Worm (Caenorhabditis elegans) whole organism, L4 larva: ENCODE data around the gene C48B4.6.
A peak's percentile ranks its signal among the peaks of the same experiment; 100 is the strongest.

Source experiments
- D1046.2 ChIP-seq: fragments of 200-800 bp; sonication (Bioruptor generic); IDR thresholded peaks from 2 replicates; pipeline ENCODE4 v1.3.6; 2022; ENCODE audit warnings: missing genetic modification characterization, missing compliant biosample characterization
- F26F4.8 ChIP-seq: fragments of 200-800 bp; sonication (Bioruptor generic); conservative IDR thresholded peaks from 2 replicates; pipeline ENCODE4 v1.3.6; 2022; ENCODE audit warnings: missing genetic modification characterization, missing compliant biosample characterization
- F44E2.7 ChIP-seq: fragments of 200-800 bp; sonication (Bioruptor generic); IDR thresholded peaks from 2 replicates; pipeline ENCODE4 v2.1.2; 2022; ENCODE audit warnings: missing genetic modification characterization, missing compliant biosample characterization
- Y5F2A.4 ChIP-seq: fragments of 200-800 bp; sonication (Bioruptor generic); optimal IDR thresholded peaks from 2 replicates; lab custom pipeline; 2018; ENCODE audit warnings: mild to moderate bottlenecking, missing genetic modification characterization, missing compliant biosample characterization
- ZK546.5 ChIP-seq, 2 experiments: sonication (generic microtip); optimal IDR thresholded peaks; 2 replicates each; lab custom pipeline; 2017; ENCODE audit warnings: missing biosample characterization in 2 of 2, missing genetic modification characterization in 2 of 2
- aha-1 ChIP-seq: fragments of 150-350 bp; peaks from one replicate; lab custom pipeline; 2014; ENCODE audit warnings: missing biosample characterization, missing genetic modification characterization
- aly-2 ChIP-seq: sonication (generic microtip); optimal IDR thresholded peaks from 2 replicates; lab custom pipeline; 2018; ENCODE audit warnings: missing biosample characterization, missing genetic modification characterization
- ama-1 ChIP-seq: fragments of 150-350 bp; optimal IDR thresholded peaks from 2 replicates; lab custom pipeline; 2014; ENCODE audit warnings: inconsistent platforms, mixed read lengths
- arid-1 ChIP-seq: fragments of 200-800 bp; sonication (Bioruptor generic); conservative IDR thresholded peaks from 2 replicates; pipeline ENCODE4 v1.3.6; 2022; ENCODE audit warnings: missing genetic modification reagents, missing genetic modification characterization, missing compliant biosample characterization
- attf-4 ChIP-seq: sonication (generic microtip); optimal IDR thresholded peaks from 3 replicates; lab custom pipeline; 2017; ENCODE audit warnings: missing biosample characterization, missing genetic modification characterization
- ceh-20 ChIP-seq: fragments of 200-800 bp; sonication (Bioruptor generic); IDR thresholded peaks from 2 replicates; pipeline ENCODE4 v1.3.6; 2022; ENCODE audit warnings: missing genetic modification reagents, missing genetic modification characterization, missing compliant biosample characterization
- ceh-62 ChIP-seq: sonication (generic microtip); optimal IDR thresholded peaks from 2 replicates; lab custom pipeline; 2017; ENCODE audit warnings: missing biosample characterization, missing genetic modification characterization
- daf-16 ChIP-seq, 3 experiments: sonication (generic microtip); optimal IDR thresholded peaks; 2 replicates each; lab custom pipeline; 2016 to 2017; ENCODE audit warnings: missing genetic modification characterization in 3 of 3, missing genetic modification reagents in 3 of 3, mild to moderate bottlenecking in 2 of 3, missing compliant biosample characterization in 2 of 3, missing biosample characterization in 1 of 3, moderate library complexity in 1 of 3
- dmd-6 ChIP-seq: fragments of 200-800 bp; sonication (Bioruptor generic); IDR thresholded peaks from 2 replicates; pipeline ENCODE4 v1.3.6; 2022; ENCODE audit warnings: missing genetic modification reagents, missing genetic modification characterization, missing compliant biosample characterization
- dpl-1 ChIP-seq: fragments of 150-350 bp; optimal IDR thresholded peaks from 2 replicates; lab custom pipeline; 2014; ENCODE audit warnings: missing biosample characterization, missing genetic modification reagents, missing genetic modification characterization
- duxl-1 ChIP-seq: sonication (generic microtip); optimal IDR thresholded peaks from 2 replicates; lab custom pipeline; 2016; ENCODE audit warnings: mild to moderate bottlenecking, missing genetic modification characterization, moderate library complexity, missing compliant biosample characterization; ENCODE audit not compliant: poor library complexity
- dve-1 ChIP-seq: sonication (generic microtip); optimal IDR thresholded peaks from 2 replicates; lab custom pipeline; 2017; ENCODE audit warnings: antibody characterized with exemption, mild to moderate bottlenecking, missing genetic modification characterization, missing compliant biosample characterization; ENCODE audit not compliant: insufficient read depth
- egl-43 ChIP-seq: fragments of 200-800 bp; sonication (Bioruptor generic); IDR thresholded peaks from 2 replicates; pipeline ENCODE4 v1.3.6; 2022; ENCODE audit warnings: missing genetic modification reagents, missing genetic modification characterization, missing compliant biosample characterization
- fos-1 ChIP-seq: fragments of 150-350 bp; optimal IDR thresholded peaks from 2 replicates; lab custom pipeline; 2014; ENCODE audit warnings: missing biosample characterization, missing genetic modification characterization
- hlh-11 ChIP-seq: fragments of 200-800 bp; sonication (Bioruptor generic); optimal IDR thresholded peaks from 2 replicates; lab custom pipeline; 2018; ENCODE audit warnings: mild to moderate bottlenecking, missing genetic modification characterization, missing compliant biosample characterization
- hlh-30 ChIP-seq: sonication (generic microtip); optimal IDR thresholded peaks from 2 replicates; lab custom pipeline; 2017; ENCODE audit warnings: antibody characterized with exemption, mild to moderate bottlenecking, missing genetic modification characterization, missing compliant biosample characterization; ENCODE audit not compliant: insufficient read depth
- jun-1 ChIP-seq: fragments of 150-350 bp; optimal IDR thresholded peaks from 2 replicates; lab custom pipeline; 2014; ENCODE audit warnings: missing biosample characterization, missing genetic modification reagents, missing genetic modification characterization
- lim-7 ChIP-seq: fragments of 200-800 bp; sonication (Bioruptor generic); IDR thresholded peaks from 2 replicates; pipeline ENCODE4 v1.3.6; 2022; ENCODE audit warnings: missing genetic modification characterization, missing compliant biosample characterization
- lin-15B ChIP-seq: fragments of 150-350 bp; sonication (generic microtip); optimal IDR thresholded peaks from 3 replicates; lab custom pipeline; 2014; ENCODE audit warnings: missing biosample characterization, missing genetic modification characterization
- lin-38 ChIP-seq: fragments of 200-800 bp; sonication (Bioruptor generic); IDR thresholded peaks from 2 replicates; pipeline ENCODE4 v1.3.6; 2022; ENCODE audit warnings: missing genetic modification reagents, missing genetic modification characterization, missing compliant biosample characterization
- lin-39 ChIP-seq: fragments of 150-350 bp; optimal IDR thresholded peaks from 2 replicates; lab custom pipeline; 2014; ENCODE audit warnings: missing biosample characterization, missing genetic modification reagents, missing genetic modification characterization
- lsy-2 ChIP-seq, 2 experiments: fragments of 150-350 bp in 1 of 2; sonication (generic microtip) in 1 of 2; optimal IDR thresholded peaks; 2 replicates each; lab custom pipeline; 2014 to 2017; ENCODE audit warnings: missing biosample characterization in 2 of 2, missing genetic modification characterization in 2 of 2
- madf-5 ChIP-seq, 2 experiments: fragments of 200-800 bp; sonication (Bioruptor generic); IDR thresholded peaks; 2 replicates each; pipeline ENCODE4 v1.3.6; 2022; ENCODE audit warnings: missing compliant biosample characterization in 2 of 2, missing genetic modification characterization in 2 of 2
- mdl-1 ChIP-seq, 2 experiments: fragments of 150-350 bp in 1 of 2; sonication (generic microtip) in 1 of 2; optimal IDR thresholded peaks; 2 replicates each; lab custom pipeline; 2014 to 2017; ENCODE audit warnings: missing biosample characterization in 2 of 2, missing genetic modification characterization in 2 of 2
- mes-2 ChIP-seq: sonication (generic microtip); optimal IDR thresholded peaks from 2 replicates; lab custom pipeline; 2016; ENCODE audit warnings: missing genotype, mild to moderate bottlenecking, missing genetic modification characterization, missing compliant biosample characterization; ENCODE audit not compliant: poor library complexity, severe bottlenecking
- mxl-2 ChIP-seq: fragments of 200-800 bp; sonication (Bioruptor generic); conservative IDR thresholded peaks from 2 replicates; pipeline ENCODE4 v1.3.6; 2022; ENCODE audit warnings: missing genetic modification reagents, missing genetic modification characterization, missing compliant biosample characterization
- nhr-102 ChIP-seq: sonication (generic microtip); optimal IDR thresholded peaks from 2 replicates; lab custom pipeline; 2016; ENCODE audit warnings: mild to moderate bottlenecking, missing genetic modification characterization, moderate library complexity, missing compliant biosample characterization
- nhr-11 ChIP-seq: fragments of 150-350 bp; optimal IDR thresholded peaks from 2 replicates; lab custom pipeline; 2014; ENCODE audit warnings: missing biosample characterization, missing genetic modification characterization
- nhr-48 ChIP-seq: sonication (generic microtip); optimal IDR thresholded peaks from 2 replicates; lab custom pipeline; 2016; ENCODE audit warnings: mild to moderate bottlenecking, missing genetic modification characterization, missing compliant biosample characterization
- nhr-77 ChIP-seq: fragments of 150-350 bp; optimal IDR thresholded peaks from 2 replicates; lab custom pipeline; 2014; ENCODE audit warnings: missing biosample characterization, missing genetic modification characterization
- saeg-2 ChIP-seq: fragments of 200-800 bp; sonication (Bioruptor generic); IDR thresholded peaks from 2 replicates; pipeline ENCODE4 v1.3.6; 2022; ENCODE audit warnings: missing genetic modification reagents, missing genetic modification characterization, missing compliant biosample characterization
- sdz-12 ChIP-seq: fragments of 200-800 bp; sonication (Bioruptor generic); optimal IDR thresholded peaks from 2 replicates; lab custom pipeline; 2018; ENCODE audit warnings: mild to moderate bottlenecking, missing genetic modification characterization, missing compliant biosample characterization
- set-16 ChIP-seq: fragments of 200-800 bp; sonication (Bioruptor generic); IDR thresholded peaks from 2 replicates; pipeline ENCODE4 v1.3.6; 2022; ENCODE audit warnings: missing genetic modification reagents, missing genetic modification characterization, missing compliant biosample characterization
- snpc-4 ChIP-seq: fragments of 150-350 bp; optimal IDR thresholded peaks from 2 replicates; lab custom pipeline; 2014; ENCODE audit warnings: missing biosample characterization, missing genetic modification characterization
- spr-1 ChIP-seq: sonication (generic microtip); optimal IDR thresholded peaks from 2 replicates; lab custom pipeline; 2016; ENCODE audit warnings: mild to moderate bottlenecking, missing genetic modification characterization, missing compliant biosample characterization
- spr-3 ChIP-seq: fragments of 200-800 bp; sonication (Bioruptor generic); optimal IDR thresholded peaks from 2 replicates; lab custom pipeline; 2018; ENCODE audit warnings: mild to moderate bottlenecking, missing genetic modification characterization, missing compliant biosample characterization
- unc-62 ChIP-seq, 3 experiments: fragments of 150-350 bp in 1 of 3; sonication (generic microtip); optimal IDR thresholded peaks in 2 of 3; peaks in 1 of 3; 1 replicate in 1 of 3; 2 replicates in 2 of 3; lab custom pipeline; 2014 to 2017; ENCODE audit warnings: missing biosample characterization in 3 of 3, missing genetic modification characterization in 3 of 3, missing genetic modification reagents in 3 of 3, missing genotype in 1 of 3
- vab-7 ChIP-seq: fragments of 200-800 bp; sonication (Bioruptor generic); IDR thresholded peaks from 2 replicates; pipeline ENCODE4 v1.3.6; 2022; ENCODE audit warnings: missing genetic modification reagents, missing genetic modification characterization, missing compliant biosample characterization
- zfp-3 ChIP-seq: fragments of 200-800 bp; sonication (Bioruptor generic); conservative IDR thresholded peaks from 2 replicates; pipeline ENCODE4 v1.3.6; 2022; ENCODE audit warnings: missing genetic modification reagents, missing genetic modification characterization, missing compliant biosample characterization
- zip-2 ChIP-seq: fragments of 150-350 bp; optimal IDR thresholded peaks from 2 replicates; lab custom pipeline; 2014; ENCODE audit warnings: missing biosample characterization, missing genetic modification characterization
- ztf-11 ChIP-seq: fragments of 150-350 bp; optimal IDR thresholded peaks from 2 replicates; lab custom pipeline; 2014; ENCODE audit warnings: missing biosample characterization, missing genetic modification characterization

Gene C48B4.6

ce11 chrIII:9523581-9523980 lies 34.8 kb downstream of the C48B4.6 start, which contains the start of gene mrps-23:
Gene mrps-23 (minus strand): TSS chrIII:9523672.
- TF ChIP-seq zfp-3 (GFP tag; lab: Robert Waterston, UW) (no peak), hlh-11 (tag; lab: Kevin White, UChicago) (peak; percentile 4), lsy-2 (tag; optimal IDR thresholded peaks at IDR 0.05; lab: Kevin White, UChicago) (peak in 1 of 2 experiments; percentile 42), spr-1 (tag; lab: Kevin White, UChicago) (peak; percentile 12), daf-16 (GFP tag; optimal IDR thresholded peaks at IDR 0.05; lab: Kevin White, UChicago) (no peak), daf-16 (tag; optimal IDR thresholded peaks at IDR 0.05; lab: Kevin White, UChicago) (peak; percentile 5), egl-43 (GFP tag; lab: Robert Waterston, UW) (no peak), dpl-1 (GFP tag; lab: Kevin White, UChicago) (peak; percentile 14), lin-38 (GFP tag; lab: Robert Waterston, UW) (peak; percentile 41), aly-2 (tag; lab: Kevin White, UChicago) (no peak), mes-2 (tag; lab: Kevin White, UChicago) (peak; percentile 60), dve-1 (tag; lab: Kevin White, UChicago) (peak; percentile 11)

DNA sequence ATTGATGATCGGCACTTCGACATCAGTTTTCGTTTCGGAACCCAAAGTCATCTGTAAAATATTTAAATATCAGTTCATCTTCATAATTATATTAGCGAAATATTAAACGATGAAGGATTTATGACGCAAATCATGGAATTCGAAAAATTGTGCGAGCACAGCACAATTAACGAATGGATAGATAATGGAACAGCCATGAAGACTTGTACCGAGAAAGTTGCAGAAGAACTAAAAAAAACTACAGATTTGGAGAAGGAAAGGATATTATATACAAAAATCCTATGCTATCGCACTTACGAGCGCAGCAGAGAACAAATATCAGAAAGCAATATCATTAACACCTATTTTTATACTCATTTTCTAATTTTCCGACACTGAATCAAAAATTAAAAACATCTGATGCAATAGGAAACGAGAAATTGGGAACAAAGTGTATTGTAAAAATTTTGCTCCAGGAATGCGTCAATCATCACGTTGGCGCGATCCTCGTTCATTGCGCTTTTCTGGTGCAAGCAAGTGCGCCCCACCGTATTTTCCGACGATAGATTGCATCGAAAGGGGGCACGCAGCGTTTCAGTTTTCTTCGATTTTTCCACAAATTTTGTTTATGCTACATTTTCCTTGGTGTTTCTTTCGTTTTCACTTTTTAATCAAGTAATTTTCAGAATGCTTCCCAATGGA lies 36.8 kb downstream of the C48B4.6 start, which contains the start of the genes clu-1 and prp-40:
TSS of gene clu-1 (minus strand) at position 51 of the 681 bp plus-strand sequence.
TSS of gene prp-40 (plus strand) at position 666 of the 681 bp plus-strand sequence.
- peak; percentile 87 for TF ChIP-seq hlh-11 (tag; lab: Kevin White, UChicago)
- peak; percentile 20 for TF ChIP-seq lin-15B (tag; lab: Kevin White, UChicago)
- peak; percentile 40 for TF ChIP-seq nhr-48
- TF ChIP-seq mxl-2 (GFP tag; lab: Robert Waterston, UW): no peak
- TF ChIP-seq ceh-62: no peak
- peak; percentile 93 for TF ChIP-seq mes-2 (tag; lab: Kevin White, UChicago)
- TF ChIP-seq lim-7 (GFP tag; lab: Robert Waterston, UW): no peak
- no peak for TF ChIP-seq attf-4 (tag; lab: Kevin White, UChicago)
- no peak for TF ChIP-seq saeg-2 (GFP tag; lab: Robert Waterston, UW)
- no peak for TF ChIP-seq ztf-11 (tag; lab: Kevin White, UChicago)
- no peak for TF ChIP-seq F26F4.8 (GFP tag; lab: Robert Waterston, UW)
- peak in 1 of 2 experiments; percentile 23 for TF ChIP-seq ZK546.5 (tag; optimal IDR thresholded peaks at IDR 0.05; lab: Kevin White, UChicago)
- peak; percentile 98 for TF ChIP-seq aha-1 (tag; lab: Kevin White, UChicago)
- peak; percentile 78 for TF ChIP-seq nhr-77
- peak; percentile 72 for TF ChIP-seq duxl-1 (tag; lab: Kevin White, UChicago)
- TF ChIP-seq lin-39: no peak
- peak; percentile 23 for TF ChIP-seq snpc-4 (tag; lab: Kevin White, UChicago)
- TF ChIP-seq unc-62 (GFP tag; optimal IDR thresholded peaks at IDR 0.05 in 1 of 2; lab: Kevin White, UChicago): peak in 1 of 2 experiments; percentile 99
- no peak for TF ChIP-seq unc-62 (tag; optimal IDR thresholded peaks at IDR 0.05; lab: Kevin White, UChicago)
- TF ChIP-seq hlh-30 (tag; lab: Kevin White, UChicago): peak; percentile 76
- peak; percentile 77 for TF ChIP-seq ama-1
- TF ChIP-seq fos-1 (tag; lab: Kevin White, UChicago): no peak
- no peak for TF ChIP-seq Y5F2A.4 (GFP tag; lab: Kevin White, UChicago)
- peak; percentile 27 for TF ChIP-seq spr-3
- peak; percentile 17 for TF ChIP-seq zip-2 (tag; lab: Kevin White, UChicago)
- peak; percentile 43; the same call in 1 of the 2 replicates for TF ChIP-seq vab-7
- TF ChIP-seq nhr-11 (tag; lab: Kevin White, UChicago): peak; percentile 85
- peak; percentile 75 for TF ChIP-seq dmd-6 (GFP tag; lab: Robert Waterston, UW)
- peak; percentile 83 for TF ChIP-seq dpl-1 (GFP tag; lab: Kevin White, UChicago)
- no peak for TF ChIP-seq F44E2.7 (GFP tag; lab: Robert Waterston, UW)
- TF ChIP-seq sdz-12 (GFP tag; lab: Kevin White, UChicago): no peak
- no peak for TF ChIP-seq set-16 (GFP tag; lab: Robert Waterston, UW)
- no peak for TF ChIP-seq madf-5 (GFP tag; IDR thresholded peaks at IDR 0.05; lab: Robert Waterston, UW)
- peak; percentile 96 for TF ChIP-seq lin-38 (GFP tag; lab: Robert Waterston, UW)
- peak in 1 of 2 experiments; percentile 37 for TF ChIP-seq mdl-1 (tag; optimal IDR thresholded peaks at IDR 0.05; lab: Kevin White, UChicago)
- peak; percentile 52; the same call in 1 of the 2 replicates for TF ChIP-seq ceh-20 (GFP tag; lab: Robert Waterston, UW)
- TF ChIP-seq jun-1 (tag; lab: Kevin White, UChicago): peak; percentile 45
- TF ChIP-seq nhr-102: peak; percentile 63
- peak; percentile 70 to 94 for TF ChIP-seq lsy-2 (tag; optimal IDR thresholded peaks at IDR 0.05; lab: Kevin White, UChicago)
- TF ChIP-seq arid-1 (GFP tag; lab: Robert Waterston, UW): peak; percentile 58; the same call in 1 of the 2 replicates
- no peak for TF ChIP-seq D1046.2
